Fruit fly (Drosophila melanogaster): Measurements from ENCODE around the gene Hsp67Bc.

Hsp67Bc gene

dm6 chr3L:9383345-9384075 is 11.2 kb upstream of the Hsp67Bc start, which contains the start of gene Hsp27 (continued):
- TF ChIP-seq run (tag; optimal IDR thresholded peaks at IDR 0.05) = peak; percentile 95
- peak; percentile 82 for TF ChIP-seq CkIIα-i1 (GFP tag; IDR thresholded peaks at IDR 0.05)
- TF ChIP-seq Side (GFP tag; optimal IDR thresholded peaks at IDR 0.05) = peak; percentile 95
- TF ChIP-seq CG7357 (GFP tag; IDR thresholded peaks at IDR 0.05) = peak; percentile 96
- TF ChIP-seq nau (GFP tag; optimal IDR thresholded peaks at IDR 0.05) = peak; percentile 99
- peak; percentile 97 for TF ChIP-seq CG2120 (GFP tag; optimal IDR thresholded peaks at IDR 0.05)
- peak; percentile 97 for TF ChIP-seq CG3281 (GFP tag; optimal IDR thresholded peaks at IDR 0.05)
- peak; percentile 65 for TF ChIP-seq CG1832 (GFP tag; optimal IDR thresholded peaks at IDR 0.05)
- TF ChIP-seq aop (GFP tag; IDR thresholded peaks at IDR 0.05) = peak; percentile 90
- TF ChIP-seq CG1603 (tag; optimal IDR thresholded peaks at IDR 0.05) = peak; percentile 96
- peak; percentile 87 for TF ChIP-seq disco-r (GFP tag; optimal IDR thresholded peaks at IDR 0.05)
- TF ChIP-seq prd (optimal IDR thresholded peaks at IDR 0.05) = no peak
- peak; percentile 99 for TF ChIP-seq prd (GFP tag; IDR thresholded peaks at IDR 0.05)
- TF ChIP-seq CG6854 (GFP tag; optimal IDR thresholded peaks at IDR 0.05) = peak; percentile 95
- peak; percentile 94 for TF ChIP-seq pum (GFP tag; optimal IDR thresholded peaks at IDR 0.05)
- peak; percentile 90 for TF ChIP-seq cg (GFP tag; optimal IDR thresholded peaks at IDR 0.05)
- peak; percentile 88 for TF ChIP-seq Fer2 (tag; optimal IDR thresholded peaks at IDR 0.05)
- peak; percentile 83 for TF ChIP-seq Hmx (GFP tag; optimal IDR thresholded peaks at IDR 0.05)
- TF ChIP-seq CG4707 (GFP tag; optimal IDR thresholded peaks at IDR 0.05) = peak; percentile 92
- TF ChIP-seq CG31224 (GFP tag; IDR thresholded peaks at IDR 0.05) = peak; percentile 96
- TF ChIP-seq H2.0 (GFP tag; IDR thresholded peaks at IDR 0.05) = peak; percentile 98
- TF ChIP-seq CG5180 (GFP tag; optimal IDR thresholded peaks at IDR 0.05) = peak; percentile 87
- peak; percentile 83 for TF ChIP-seq CHES-1-like (GFP tag; optimal IDR thresholded peaks at IDR 0.05)
- peak; percentile 48; the same call in 2 of the 3 replicates for TF ChIP-seq knrl (GFP tag; IDR thresholded peaks at IDR 0.05; ENCODE audit: partially characterized antibody)
- no peak for TF ChIP-seq fru (optimal IDR thresholded peaks at IDR 0.05)
- peak; percentile 97 for TF ChIP-seq CG32767 (GFP tag; IDR thresholded peaks at IDR 0.05)
- peak; percentile 97 for TF ChIP-seq CG6254 (GFP tag; optimal IDR thresholded peaks at IDR 0.05)
- peak; percentile 89 for TF ChIP-seq CG8281 (tag; optimal IDR thresholded peaks at IDR 0.05)
- TF ChIP-seq CG11093 (GFP tag; IDR thresholded peaks at IDR 0.05) = peak; percentile 98
- TF ChIP-seq CG10321 (GFP tag; IDR thresholded peaks at IDR 0.05) = peak; percentile 80
- TF ChIP-seq inv (GFP tag; IDR thresholded peaks at IDR 0.05; ENCODE audit: partially characterized antibody) = no peak
- peak; percentile 95 for TF ChIP-seq scrt (GFP tag; optimal IDR thresholded peaks at IDR 0.05)
- TF ChIP-seq ash1 (GFP tag; optimal IDR thresholded peaks at IDR 0.05) = peak; percentile 78
- TF ChIP-seq CG9727 (GFP tag; optimal IDR thresholded peaks at IDR 0.05) = peak; percentile 96
- TF ChIP-seq HLH3B (GFP tag; IDR thresholded peaks at IDR 0.05) = peak; percentile 99
- TF ChIP-seq gsb (GFP tag; IDR thresholded peaks at IDR 0.05) = peak; percentile 96
- no peak for TF ChIP-seq Tbp (GFP tag; optimal IDR thresholded peaks at IDR 0.05)
- peak; percentile 99 for TF ChIP-seq ems (GFP tag; optimal IDR thresholded peaks at IDR 0.05)
- peak; percentile 97 for TF ChIP-seq Nf-YA (GFP tag; IDR thresholded peaks at IDR 0.05)
- peak; percentile 91 for TF ChIP-seq CG17802 (tag; optimal IDR thresholded peaks at IDR 0.05)
- TF ChIP-seq CG15269 (tag; optimal IDR thresholded peaks at IDR 0.05) = peak; percentile 97
- peak; percentile 96 for TF ChIP-seq trh (GFP tag; optimal IDR thresholded peaks at IDR 0.05)
- TF ChIP-seq hb (GFP tag; IDR thresholded peaks at IDR 0.05; ENCODE audit: partially characterized antibody) = no peak
- TF ChIP-seq ftz-f1 (GFP tag; optimal IDR thresholded peaks at IDR 0.05) = peak; percentile 81
- peak; percentile 97 for TF ChIP-seq Gsc (GFP tag; IDR thresholded peaks at IDR 0.05)
- TF ChIP-seq CG12391 (tag; optimal IDR thresholded peaks at IDR 0.05) = peak; percentile 98
- peak; percentile 97 for TF ChIP-seq CG12659 (GFP tag; optimal IDR thresholded peaks at IDR 0.05)
- TF ChIP-seq sqz (GFP tag; optimal IDR thresholded peaks at IDR 0.05) = peak; percentile 93
- TF ChIP-seq CG2116 (GFP tag; optimal IDR thresholded peaks at IDR 0.05) = peak; percentile 82
- no peak for TF ChIP-seq ato (GFP tag; IDR thresholded peaks at IDR 0.05; ENCODE audit: partially characterized antibody)

Measured in whole organism, embryonic.